Fruit fly (Drosophila melanogaster): ENCODE measurements around the gene CG11977.

Gene CG11977

dm6 chr3R:8962860-8963755, 34.4 kb upstream of the CG11977 start, which contains the start of gene ich (continued):
- TF ChIP-seq MESR4 (GFP tag; optimal IDR thresholded peaks at IDR 0.05) (no peak), CG17612 (GFP tag; IDR thresholded peaks at IDR 0.05) (no peak), HmgZ (tag; optimal IDR thresholded peaks at IDR 0.05) (no peak), gt (GFP tag; IDR thresholded peaks at IDR 0.05) (no peak)

- TF ChIP-seq HLH3B (GFP tag; IDR thresholded peaks at IDR 0.05) (peak; percentile 65), dmrt11E (tag; optimal IDR thresholded peaks at IDR 0.05) (no peak), D19A (tag; optimal IDR thresholded peaks at IDR 0.05) (peak; percentile 30), sr (GFP tag; IDR thresholded peaks at IDR 0.05) (no peak), CG6791 (GFP tag; IDR thresholded peaks at IDR 0.05; ENCODE audit: partially characterized antibody) (no peak), Hmr (GFP tag; optimal IDR thresholded peaks at IDR 0.05) (no peak), prd (optimal IDR thresholded peaks at IDR 0.05) (no peak), prd (GFP tag; IDR thresholded peaks at IDR 0.05) (peak; percentile 55; the same call in 2 of the 3 replicates), sc (optimal IDR thresholded peaks at IDR 0.05) (no peak), sc (GFP tag; optimal IDR thresholded peaks at IDR 0.05) (peak; percentile 19), Nf-YA (GFP tag; IDR thresholded peaks at IDR 0.05) (0 out of 2 replicates have a peak, but pooled peaks have one; percentile 15), bsh (GFP tag; optimal IDR thresholded peaks at IDR 0.05) (peak in 1 of 2 experiments; percentile 38), Vsx1 (GFP tag; optimal IDR thresholded peaks at IDR 0.05) (no peak), Xrp1 (GFP tag; IDR thresholded peaks at IDR 0.05) (peak; percentile 62), hkb (optimal IDR thresholded peaks at IDR 0.05) (no peak), hkb (GFP tag; IDR thresholded peaks at IDR 0.05) (0 out of 2 replicates have a peak, but pooled peaks have one; percentile 25), crol (GFP tag; IDR thresholded peaks at IDR 0.05) (peak; percentile 31; the same call in 1 of the 2 replicates), CG13424 (tag; optimal IDR thresholded peaks at IDR 0.05) (peak; percentile 40), CG15601 (tag; optimal IDR thresholded peaks at IDR 0.05) (peak; percentile 2), PHDP (tag; optimal IDR thresholded peaks at IDR 0.05) (peak; percentile 39), CG10267 (tag; optimal IDR thresholded peaks at IDR 0.05) (peak; percentile 17), ems (GFP tag; optimal IDR thresholded peaks at IDR 0.05) (no peak), sens-2 (GFP tag; IDR thresholded peaks at IDR 0.05) (no peak), ATbp (GFP tag; optimal IDR thresholded peaks at IDR 0.05) (peak; percentile 61), CG15269 (tag; optimal IDR thresholded peaks at IDR 0.05) (peak; percentile 20), Spps (tag; optimal IDR thresholded peaks at IDR 0.05) (no peak), CG3726 (GFP tag; IDR thresholded peaks at IDR 0.05) (0 out of 3 replicates have a peak, but pooled peaks have one; percentile 32), CG13894 (tag; optimal IDR thresholded peaks at IDR 0.05) (no peak), ken (GFP tag; IDR thresholded peaks at IDR 0.05) (peak; percentile 68; the same call in 2 of the 3 replicates), sens (GFP tag) (no peak), Gsc (GFP tag; IDR thresholded peaks at IDR 0.05) (no peak), chm (GFP tag; IDR thresholded peaks at IDR 0.05) (no peak), eyg (GFP tag; optimal IDR thresholded peaks at IDR 0.05) (no peak), CG32772 (GFP tag; IDR thresholded peaks at IDR 0.05) (peak; percentile 32; the same call in 1 of the 2 replicates), pan (optimal IDR thresholded peaks at IDR 0.05) (no peak), pan (GFP tag; optimal IDR thresholded peaks at IDR 0.05 in 1 of 2, IDR thresholded peaks at IDR 0.05 in 1 of 2) (peak in 1 of 2 experiments; percentile 67), ind (GFP tag; optimal IDR thresholded peaks at IDR 0.05) (no peak), eve (GFP tag; optimal IDR thresholded peaks at IDR 0.05) (peak in 1 of 2 experiments; percentile 11), Eip74EF (GFP tag; optimal IDR thresholded peaks at IDR 0.05) (peak in 1 of 2 experiments; percentile 14), stc (GFP tag; IDR thresholded peaks at IDR 0.05) (peak; percentile 62), bcd (GFP tag; optimal IDR thresholded peaks at IDR 0.05) (peak; percentile 19), CG7839 (tag; optimal IDR thresholded peaks at IDR 0.05) (peak; percentile 48), grau (tag; optimal IDR thresholded peaks at IDR 0.05) (peak; percentile 32)
Observed at dm6 chr3R:8963756-8964342, 33.6 kb upstream of the CG11977 start.
